Worm (Caenorhabditis elegans): ENCODE data around the gene gbf-1.

- TF ChIP-seq nhr-11 (tag; optimal IDR thresholded peaks at IDR 0.05) (no peak), ztf-11 (tag; optimal IDR thresholded peaks at IDR 0.05) (no peak), unc-62 (GFP tag; optimal IDR thresholded peaks at IDR 0.05) (no peak), ceh-82 (tag; optimal IDR thresholded peaks at IDR 0.05) (no peak), egl-27 (tag; optimal IDR thresholded peaks at IDR 0.05) (no peak), nhr-237 (tag; optimal IDR thresholded peaks at IDR 0.05) (no peak), ama-1 (optimal IDR thresholded peaks at IDR 0.05) (no peak), fkh-2 (tag; optimal IDR thresholded peaks at IDR 0.05) (no peak), nhr-25 (tag; optimal IDR thresholded peaks at IDR 0.05) (no peak), lsy-12 (tag; optimal IDR thresholded peaks at IDR 0.05) (no peak), fos-1 (tag; optimal IDR thresholded peaks at IDR 0.05) (no peak), ztf-4 (tag; optimal IDR thresholded peaks at IDR 0.05) (no peak), zag-1 (tag; optimal IDR thresholded peaks at IDR 0.05) (no peak), jun-1 (tag; optimal IDR thresholded peaks at IDR 0.05) (no peak)
Observed at ce11 chrIII:11789480-11789879, 16.0 kb upstream of the gbf-1 start.
